Worm (Caenorhabditis elegans): Measurements from ENCODE around the gene sbp-1.

sbp-1 gene

DNA sequence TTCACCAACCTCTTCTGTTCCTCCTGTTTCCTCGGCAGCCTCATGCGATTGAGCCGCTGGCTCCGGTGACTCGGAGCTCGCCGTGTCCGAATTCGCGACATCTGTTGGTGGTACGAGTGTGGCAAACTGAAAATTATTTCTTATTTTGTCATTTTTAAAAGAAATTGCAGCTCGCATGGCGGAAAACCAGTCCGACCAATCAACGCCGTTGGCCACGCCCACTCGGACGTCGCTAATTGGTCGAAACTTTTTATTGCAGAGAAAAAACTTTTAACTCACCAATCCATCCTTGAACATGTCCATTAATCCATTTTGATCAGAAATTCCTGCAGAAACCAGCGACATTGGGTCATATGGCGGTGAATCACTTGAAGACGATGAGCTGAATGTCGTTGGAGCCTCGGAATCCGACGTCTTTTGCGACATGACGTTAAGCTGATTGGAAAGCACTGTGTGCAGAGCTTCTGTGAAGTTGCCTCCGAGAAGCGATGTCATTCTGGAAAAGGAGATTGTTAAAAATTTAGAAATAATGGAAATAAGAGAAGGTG, 28.0 kb upstream of the sbp-1 start, which contains the start of gene bed-2:
TSS of gene bed-2 (minus strand) at position 498 of the 548 bp plus-strand sequence.
- TF ChIP-seq lin-13 (GFP tag; optimal IDR thresholded peaks at IDR 0.05) (no peak), lir-3 (tag; optimal IDR thresholded peaks at IDR 0.05; ENCODE audit: poor library complexity) (no peak), lin-35 (GFP tag; optimal IDR thresholded peaks at IDR 0.05) (no peak), efl-1 (optimal IDR thresholded peaks at IDR 0.05) (no peak), efl-1 (GFP tag; optimal IDR thresholded peaks at IDR 0.05 in 1 of 2) (no peak), egl-27 (tag; optimal IDR thresholded peaks at IDR 0.05) (no peak)

DNA sequence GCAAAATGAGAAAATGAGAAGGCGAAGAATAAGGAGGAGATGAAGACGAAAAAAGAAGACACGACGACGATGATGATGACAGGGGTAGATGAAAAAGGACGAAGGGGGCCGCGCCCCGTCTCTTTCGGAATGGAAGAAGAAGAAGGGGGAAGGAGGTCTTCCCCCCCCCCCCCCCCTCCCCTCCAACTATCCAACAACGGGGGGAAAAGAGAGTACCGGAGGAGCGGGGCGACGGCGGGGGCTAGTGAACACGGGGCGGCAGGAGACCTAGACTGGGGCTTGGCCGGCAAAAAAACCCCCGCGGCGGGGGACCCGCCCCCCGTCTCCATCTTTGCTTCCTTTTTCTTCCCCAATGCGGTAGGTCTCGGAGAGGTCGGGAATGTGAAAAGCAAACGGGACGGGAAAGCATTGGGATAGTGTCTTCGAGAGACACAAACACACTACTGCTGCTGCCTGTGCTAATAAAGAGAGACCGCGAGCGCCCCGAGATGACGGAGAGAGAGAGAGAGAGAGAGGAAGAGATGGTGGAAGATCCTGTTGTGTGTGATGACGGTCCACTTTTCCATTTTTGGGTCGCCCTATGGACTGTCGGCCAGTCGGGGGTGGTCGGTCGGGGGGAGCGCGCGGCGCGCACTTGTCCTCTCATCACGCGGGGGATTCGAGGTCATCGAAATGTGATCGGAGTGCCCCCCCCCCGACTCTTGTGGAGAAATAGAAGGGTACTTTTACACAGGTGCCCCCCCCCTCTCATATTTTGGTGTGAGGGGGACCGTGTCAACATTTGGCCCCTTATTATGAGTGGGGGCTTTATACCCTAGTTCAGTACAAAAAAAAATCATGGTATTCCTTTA, 25.5 kb upstream of the sbp-1 start:
- no peak for TF ChIP-seq C04F5.9 (tag; optimal IDR thresholded peaks at IDR 0.05)
- TF ChIP-seq unc-130 (tag; optimal IDR thresholded peaks at IDR 0.05), result no peak
- TF ChIP-seq rnt-1 (tag; optimal IDR thresholded peaks at IDR 0.05), result no peak
- no peak for TF ChIP-seq mdl-1 (tag; optimal IDR thresholded peaks at IDR 0.05)
- TF ChIP-seq fkh-10 (GFP tag; optimal IDR thresholded peaks at IDR 0.05), result no peak
- no peak for TF ChIP-seq vab-15 (tag; optimal IDR thresholded peaks at IDR 0.05)
- TF ChIP-seq elt-3 (tag; optimal IDR thresholded peaks at IDR 0.05), result no peak
- TF ChIP-seq zag-1 (tag; optimal IDR thresholded peaks at IDR 0.05), result no peak
- no peak for TF ChIP-seq nhr-28 (tag; optimal IDR thresholded peaks at IDR 0.05)
- no peak for TF ChIP-seq swsn-7 (tag; optimal IDR thresholded peaks at IDR 0.05)
- TF ChIP-seq unc-62 (GFP tag; optimal IDR thresholded peaks at IDR 0.05), result no peak
- TF ChIP-seq ces-1 (GFP tag; optimal IDR thresholded peaks at IDR 0.05), result no peak
- TF ChIP-seq elt-2 (tag; optimal IDR thresholded peaks at IDR 0.05), result no peak
- peak; percentile 55 for TF ChIP-seq lin-14 (GFP tag; optimal IDR thresholded peaks at IDR 0.05)
- no peak for TF ChIP-seq C16A3.4 (tag; optimal IDR thresholded peaks at IDR 0.05)
- TF ChIP-seq ets-5 (GFP tag; IDR thresholded peaks at IDR 0.05), result no peak
- no peak for TF ChIP-seq Y116A8C.19 (tag; optimal IDR thresholded peaks at IDR 0.05; ENCODE audit: borderline replicate concordance)
- TF ChIP-seq egl-13 (tag; optimal IDR thresholded peaks at IDR 0.05), result no peak
- TF ChIP-seq unc-30 (tag; optimal IDR thresholded peaks at IDR 0.05), result no peak
- no peak for TF ChIP-seq aly-2 (tag; optimal IDR thresholded peaks at IDR 0.05)
- TF ChIP-seq fos-1 (tag; optimal IDR thresholded peaks at IDR 0.05), result no peak
- TF ChIP-seq nhr-76 (tag; optimal IDR thresholded peaks at IDR 0.05), result no peak
- no peak for TF ChIP-seq blmp-1 (tag; optimal IDR thresholded peaks at IDR 0.05)
- TF ChIP-seq nhr-20 (tag; optimal IDR thresholded peaks at IDR 0.05), result no peak
- TF ChIP-seq lir-3 (tag; optimal IDR thresholded peaks at IDR 0.05; ENCODE audit: poor library complexity), result no peak
- no peak for TF ChIP-seq ceh-63 (GFP tag; optimal IDR thresholded peaks at IDR 0.05)
- peak; percentile 68 for TF ChIP-seq nhr-85 (tag)
- TF ChIP-seq ceh-90 (tag; optimal IDR thresholded peaks at IDR 0.05), result no peak
- no peak for TF ChIP-seq tbx-2 (tag; optimal IDR thresholded peaks at IDR 0.05)
- no peak for TF ChIP-seq snpc-4 (tag; optimal IDR thresholded peaks at IDR 0.05)
- TF ChIP-seq ceh-8 (GFP tag; optimal IDR thresholded peaks at IDR 0.05), result peak; percentile 93
- TF ChIP-seq dpl-1 (GFP tag; optimal IDR thresholded peaks at IDR 0.05), result no peak
- TF ChIP-seq hlh-17 (GFP tag; optimal IDR thresholded peaks at IDR 0.05; ENCODE audit: borderline replicate concordance), result no peak
- peak; percentile 13 for TF ChIP-seq nhr-77 (tag; optimal IDR thresholded peaks at IDR 0.05)
- TF ChIP-seq ceh-82 (tag; optimal IDR thresholded peaks at IDR 0.05), result peak in 2 of 3 experiments; percentile 22 to 26
- no peak for TF ChIP-seq mab-9 (GFP tag; IDR thresholded peaks at IDR 0.05)
- no peak for TF ChIP-seq unc-98 (GFP tag; IDR thresholded peaks at IDR 0.05)
- TF ChIP-seq unc-86 (tag; optimal IDR thresholded peaks at IDR 0.05), result no peak
- no peak for TF ChIP-seq efl-1 (optimal IDR thresholded peaks at IDR 0.05)
- peak in 1 of 2 experiments; percentile 90 for TF ChIP-seq efl-1 (GFP tag; optimal IDR thresholded peaks at IDR 0.05 in 1 of 2)
- TF ChIP-seq skn-1 (tag; optimal IDR thresholded peaks at IDR 0.05), result no peak
- TF ChIP-seq nhr-19 (GFP tag; conservative IDR thresholded peaks at IDR 0.05), result no peak
- no peak for TF ChIP-seq mef-2 (tag; optimal IDR thresholded peaks at IDR 0.05)
- TF ChIP-seq nhr-71 (tag; optimal IDR thresholded peaks at IDR 0.05), result no peak
- TF ChIP-seq lin-15B (tag; optimal IDR thresholded peaks at IDR 0.05), result no peak
- no peak for TF ChIP-seq mep-1 (tag; optimal IDR thresholded peaks at IDR 0.05)
